ENCODE assay signal across 6 fruit fly cellular contexts in the genomic region with DNA sequence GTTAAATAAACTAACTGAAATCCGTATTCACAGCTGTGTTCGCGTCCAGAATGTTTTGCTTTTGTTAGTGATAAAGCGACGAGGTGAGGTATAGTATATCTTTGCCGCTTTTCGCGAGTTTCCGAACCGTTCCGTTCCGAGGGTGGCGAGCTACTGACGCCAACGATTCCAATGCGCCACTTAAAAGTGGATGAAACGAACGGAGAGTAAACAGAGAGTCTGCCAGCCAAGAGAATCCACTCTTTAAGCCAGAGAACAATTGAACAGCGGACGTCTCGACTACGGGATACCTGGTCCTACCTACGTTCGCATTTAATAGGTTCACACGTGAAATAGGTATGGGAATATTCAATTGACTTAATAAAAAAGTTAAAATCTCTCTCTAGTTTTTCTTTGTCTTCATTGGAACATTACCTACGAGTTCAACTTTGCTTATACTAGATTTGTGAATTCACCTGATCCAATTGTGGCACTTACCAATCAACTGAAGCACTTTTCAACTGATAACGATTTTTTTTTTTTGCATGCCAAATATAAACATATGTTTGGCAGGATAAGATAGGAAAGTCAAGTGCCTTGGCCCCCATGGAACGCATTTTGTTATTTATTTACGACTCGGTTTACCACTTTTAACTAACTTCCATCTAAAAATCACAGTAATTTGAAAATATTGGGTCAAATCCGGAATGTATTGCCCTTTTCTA.
TF ChIP-seq lines count a peak whose summit lies in the region.

TSS of gene CG13893 (minus strand) at position 162 of the 704 bp plus-strand sequence.

- TF ChIP-seq CTCF in whole organism, embryonic (GFP tag; optimal IDR thresholded peaks at IDR 0.05; lab: Kevin White, UChicago): peak; percentile 39

TF ChIP-seq in whole organism, 6 proteins besides CTCF, POLR2A, EP300 and RAD21:
- peak; percentile 95 for TF ChIP-seq pan (optimal IDR thresholded peaks at IDR 0.05; lab: Kevin White, UChicago)
- no peak for TF ChIP-seq usp (GFP tag; optimal IDR thresholded peaks at IDR 0.05; lab: Kevin White, UChicago)
TF ChIP-seq in whole organism: peak in this region for 1.

TF ChIP-seq in whole organism, adult, 20 proteins besides CTCF, POLR2A, EP300 and RAD21 (continues in another document):
- TF ChIP-seq pad (GFP tag; optimal IDR thresholded peaks at IDR 0.05; lab: Kevin White, UChicago) (peak; percentile 14), CG7101 (tag; optimal IDR thresholded peaks at IDR 0.05; lab: Kevin White, UChicago) (peak; percentile 54), CG1620 (GFP tag; optimal IDR thresholded peaks at IDR 0.05; lab: Kevin White, UChicago) (peak; percentile 20), Crg-1 (GFP tag; optimal IDR thresholded peaks at IDR 0.05; lab: Kevin White, UChicago) (no peak), kay (GFP tag; lab: Kevin White, UChicago; ENCODE audit: borderline replicate concordance) (peak; percentile 62), CG11617 (GFP tag; optimal IDR thresholded peaks at IDR 0.05; lab: Kevin White, UChicago) (peak; percentile 6), CG5204 (GFP tag; optimal IDR thresholded peaks at IDR 0.05; lab: Kevin White, UChicago) (no peak), ovo (GFP tag; optimal IDR thresholded peaks at IDR 0.05; lab: Kevin White, UChicago) (no peak), Mnt (GFP tag; optimal IDR thresholded peaks at IDR 0.05; lab: Kevin White, UChicago) (peak; percentile 56), Clk (GFP tag; optimal IDR thresholded peaks at IDR 0.05; lab: Kevin White, UChicago) (no peak), CG7045 (GFP tag; optimal IDR thresholded peaks at IDR 0.05; lab: Kevin White, UChicago) (peak; percentile 58), CG14711 (tag; optimal IDR thresholded peaks at IDR 0.05; lab: Kevin White, UChicago) (peak; percentile 3), cnc (optimal IDR thresholded peaks at IDR 0.05; lab: Kevin White, UChicago) (no peak), toe (GFP tag; optimal IDR thresholded peaks at IDR 0.05; lab: Kevin White, UChicago) (no peak), cic (GFP tag; optimal IDR thresholded peaks at IDR 0.05; lab: Kevin White, UChicago) (peak; percentile 71), bab1 (GFP tag; optimal IDR thresholded peaks at IDR 0.05; lab: Kevin White, UChicago) (peak; percentile 72)

TF ChIP-seq in whole organism, embryonic, 481 proteins besides CTCF, POLR2A, EP300 and RAD21 (continues in another document):
- no peak for TF ChIP-seq CG31388 (GFP tag; optimal IDR thresholded peaks at IDR 0.05; lab: Kevin White, UChicago)
- no peak for TF ChIP-seq aop (GFP tag; IDR thresholded peaks at IDR 0.05; lab: Robert Waterston, UW)
- TF ChIP-seq Gug (GFP tag; IDR thresholded peaks at IDR 0.05; lab: Robert Waterston, UW): no peak; the same call in 3 of the 4 replicates
- peak in 1 of 2 experiments; percentile 16 for TF ChIP-seq Pdp1 (GFP tag; optimal IDR thresholded peaks at IDR 0.05; lab: Kevin White, UChicago)
- no peak for TF ChIP-seq hb (GFP tag; IDR thresholded peaks at IDR 0.05; lab: Robert Waterston, UW; ENCODE audit: partially characterized antibody)
- no peak for TF ChIP-seq hth (optimal IDR thresholded peaks at IDR 0.05; lab: Kevin White, UChicago)
- TF ChIP-seq gcm2 (GFP tag; optimal IDR thresholded peaks at IDR 0.05; lab: Kevin White, UChicago): no peak
- no peak for TF ChIP-seq CG13775 (GFP tag; optimal IDR thresholded peaks at IDR 0.05; lab: Kevin White, UChicago)
- TF ChIP-seq caup (GFP tag; optimal IDR thresholded peaks at IDR 0.05; lab: Kevin White, UChicago; ENCODE audit: severe bottlenecking): peak; percentile 65
- TF ChIP-seq prd (optimal IDR thresholded peaks at IDR 0.05; lab: Kevin White, UChicago): no peak
- TF ChIP-seq prd (GFP tag; IDR thresholded peaks at IDR 0.05; lab: Robert Waterston, UW): peak; percentile 8; the same call in 1 of the 3 replicates
- TF ChIP-seq CG10274 (GFP tag; optimal IDR thresholded peaks at IDR 0.05; lab: Kevin White, UChicago): no peak
- TF ChIP-seq cas (GFP tag; IDR thresholded peaks at IDR 0.05; lab: Robert Waterston, UW): 0 out of 2 replicates have a peak, but pooled peaks have one; percentile 23
- peak; percentile 82 for TF ChIP-seq CG13624 (GFP tag; optimal IDR thresholded peaks at IDR 0.05; lab: Kevin White, UChicago)
- TF ChIP-seq fru (optimal IDR thresholded peaks at IDR 0.05; lab: Kevin White, UChicago): no peak

TF ChIP-seq in whole organism, prepupa, 60 proteins besides CTCF, POLR2A, EP300 and RAD21 (continues in another document):
- no peak for TF ChIP-seq Hr38 (GFP tag; optimal IDR thresholded peaks at IDR 0.05; lab: Kevin White, UChicago)
- TF ChIP-seq fkh (GFP tag; optimal IDR thresholded peaks at IDR 0.05; lab: Kevin White, UChicago): peak; percentile 96
- no peak for TF ChIP-seq Ets96B (tag; optimal IDR thresholded peaks at IDR 0.05; lab: Kevin White, UChicago)
- TF ChIP-seq svp (GFP tag; lab: Kevin White, UChicago): peak; percentile 79
- TF ChIP-seq salr (GFP tag; optimal IDR thresholded peaks at IDR 0.05; lab: Kevin White, UChicago): no peak
- TF ChIP-seq OdsH (GFP tag; optimal IDR thresholded peaks at IDR 0.05; lab: Kevin White, UChicago): no peak
- TF ChIP-seq CG9139 (GFP tag; optimal IDR thresholded peaks at IDR 0.05; lab: Kevin White, UChicago): peak; percentile 35
- no peak for TF ChIP-seq CG10631 (GFP tag; optimal IDR thresholded peaks at IDR 0.05; lab: Kevin White, UChicago)
- TF ChIP-seq CG7368 (GFP tag; optimal IDR thresholded peaks at IDR 0.05; lab: Kevin White, UChicago): no peak
- TF ChIP-seq CG6276 (GFP tag; optimal IDR thresholded peaks at IDR 0.05; lab: Kevin White, UChicago): peak; percentile 36
- TF ChIP-seq CG15336 (GFP tag; IDR thresholded peaks at IDR 0.05; lab: Robert Waterston, UW): no peak; the same call in 1 of the 2 replicates
- TF ChIP-seq vri (GFP tag; optimal IDR thresholded peaks at IDR 0.05; lab: Kevin White, UChicago): peak; percentile 25
- TF ChIP-seq pdm3 (GFP tag; optimal IDR thresholded peaks at IDR 0.05; lab: Kevin White, UChicago): no peak
- peak; percentile 69 for TF ChIP-seq CG6163 (GFP tag; IDR thresholded peaks at IDR 0.05; lab: Robert Waterston, UW)
- TF ChIP-seq Sox15 (GFP tag; optimal IDR thresholded peaks at IDR 0.05; lab: Kevin White, UChicago): no peak
- no peak for TF ChIP-seq cyc (GFP tag; optimal IDR thresholded peaks at IDR 0.05; lab: Kevin White, UChicago)
- TF ChIP-seq Hr4 (GFP tag; optimal IDR thresholded peaks at IDR 0.05; lab: Kevin White, UChicago): no peak
- TF ChIP-seq eg (GFP tag; IDR thresholded peaks at IDR 0.05; lab: Robert Waterston, UW): peak; percentile 39; the same call in 2 of the 3 replicates

TF ChIP-seq in whole organism, pupa, 21 proteins besides CTCF, POLR2A, EP300 and RAD21 (continues in another document):
- peak; percentile 29 for TF ChIP-seq Snoo (tag; optimal IDR thresholded peaks at IDR 0.05; lab: Kevin White, UChicago)
- TF ChIP-seq CG4496 (GFP tag; IDR thresholded peaks at IDR 0.05; lab: Robert Waterston, UW): peak; percentile 57; the same call in 1 of the 3 replicates
- TF ChIP-seq rn (GFP tag; IDR thresholded peaks at IDR 0.05; lab: Robert Waterston, UW): no peak
- peak; percentile 69 for TF ChIP-seq Pif1B (GFP tag; optimal IDR thresholded peaks at IDR 0.05; lab: Kevin White, UChicago)
- peak; percentile 54 for TF ChIP-seq gl (tag; optimal IDR thresholded peaks at IDR 0.05; lab: Kevin White, UChicago)
- no peak for TF ChIP-seq CG10348 (GFP tag; IDR thresholded peaks at IDR 0.05; lab: Robert Waterston, UW)
- TF ChIP-seq CG13204 (GFP tag; optimal IDR thresholded peaks at IDR 0.05; lab: Kevin White, UChicago): no peak
- TF ChIP-seq fd96Ca (GFP tag; IDR thresholded peaks at IDR 0.05; lab: Robert Waterston, UW): peak; percentile 29; the same call in 1 of the 3 replicates
- TF ChIP-seq CG8301 (tag; optimal IDR thresholded peaks at IDR 0.05; lab: Kevin White, UChicago): peak; percentile 7
- TF ChIP-seq CG14655 (GFP tag; optimal IDR thresholded peaks at IDR 0.05; lab: Kevin White, UChicago): no peak
- peak; percentile 8 for TF ChIP-seq Pif1A (GFP tag; optimal IDR thresholded peaks at IDR 0.05; lab: Kevin White, UChicago)
- TF ChIP-seq CG8159 (tag; optimal IDR thresholded peaks at IDR 0.05; lab: Kevin White, UChicago): no peak
- no peak for TF ChIP-seq CG15710 (tag; optimal IDR thresholded peaks at IDR 0.05; lab: Kevin White, UChicago)
- TF ChIP-seq CG9948 (tag; optimal IDR thresholded peaks at IDR 0.05; lab: Kevin White, UChicago): no peak
- no peak for TF ChIP-seq D1 (tag; optimal IDR thresholded peaks at IDR 0.05; lab: Kevin White, UChicago)
- 0 out of 2 replicates have a peak, but pooled peaks have one; percentile 35 for TF ChIP-seq CG12605 (GFP tag; IDR thresholded peaks at IDR 0.05; lab: Robert Waterston, UW)
- TF ChIP-seq CG34367 (tag; optimal IDR thresholded peaks at IDR 0.05; lab: Kevin White, UChicago): no peak
- TF ChIP-seq Ets98B (GFP tag; IDR thresholded peaks at IDR 0.05; lab: Robert Waterston, UW): peak; percentile 69

TF ChIP-seq in whole organism, wandering third instar larva, 38 proteins besides CTCF, POLR2A, EP300 and RAD21 (continues in another document):
- TF ChIP-seq sage (GFP tag; optimal IDR thresholded peaks at IDR 0.05; lab: Kevin White, UChicago): no peak
- TF ChIP-seq Sp1 (GFP tag; optimal IDR thresholded peaks at IDR 0.05; lab: Kevin White, UChicago): peak; percentile 37
- no peak for TF ChIP-seq sv (GFP tag; optimal IDR thresholded peaks at IDR 0.05; lab: Kevin White, UChicago)
- TF ChIP-seq Vsx2 (GFP tag; optimal IDR thresholded peaks at IDR 0.05; lab: Kevin White, UChicago; ENCODE audit: partially characterized antibody): peak; percentile 76
- no peak for TF ChIP-seq HLH106 (tag; optimal IDR thresholded peaks at IDR 0.05; lab: Kevin White, UChicago)
- peak; percentile 31 for TF ChIP-seq rgr (GFP tag; optimal IDR thresholded peaks at IDR 0.05; lab: Kevin White, UChicago)
- TF ChIP-seq Dfd (GFP tag; optimal IDR thresholded peaks at IDR 0.05; lab: Kevin White, UChicago): no peak
- no peak for TF ChIP-seq GATAd (GFP tag; optimal IDR thresholded peaks at IDR 0.05; lab: Kevin White, UChicago)
- TF ChIP-seq ey (GFP tag; optimal IDR thresholded peaks at IDR 0.05; lab: Kevin White, UChicago): no peak
- no peak for TF ChIP-seq N (GFP tag; optimal IDR thresholded peaks at IDR 0.05; lab: Kevin White, UChicago)
- TF ChIP-seq CG9705 (GFP tag; optimal IDR thresholded peaks at IDR 0.05; lab: Kevin White, UChicago): no peak
- no peak for TF ChIP-seq psq (GFP tag; optimal IDR thresholded peaks at IDR 0.05; lab: Kevin White, UChicago)
- TF ChIP-seq OdsH (GFP tag; optimal IDR thresholded peaks at IDR 0.05; lab: Kevin White, UChicago): no peak
- no peak for TF ChIP-seq dl (GFP tag; optimal IDR thresholded peaks at IDR 0.05; lab: Kevin White, UChicago; ENCODE audit: insufficient read depth in 1 of 2, partially characterized antibody in 2 of 2)
- TF ChIP-seq Abd-B (GFP tag; optimal IDR thresholded peaks at IDR 0.05; lab: Kevin White, UChicago): no peak
- no peak for TF ChIP-seq CrebA (GFP tag; optimal IDR thresholded peaks at IDR 0.05; lab: Kevin White, UChicago; ENCODE audit: borderline replicate concordance)
- TF ChIP-seq Hr83 (GFP tag; optimal IDR thresholded peaks at IDR 0.05; lab: Kevin White, UChicago; ENCODE audit: poor library complexity, severe bottlenecking): peak; percentile 92
- TF ChIP-seq dmrt93B (GFP tag; optimal IDR thresholded peaks at IDR 0.05; lab: Kevin White, UChicago): no peak
- TF ChIP-seq Jra (GFP tag; optimal IDR thresholded peaks at IDR 0.05; lab: Kevin White, UChicago): peak; percentile 25
- TF ChIP-seq brk (GFP tag; optimal IDR thresholded peaks at IDR 0.05; lab: Kevin White, UChicago): no peak
